Worm (Caenorhabditis elegans) whole organism, L1 larva: Measurements from ENCODE around the gene C16D2.3.

Experiments
- C04F5.9 ChIP-seq: sonication (generic microtip); optimal IDR thresholded peaks from 2 replicates; lab custom pipeline; 2016; ENCODE audit warnings: missing genetic modification characterization, missing compliant biosample characterization
- C34B4.2 ChIP-seq: sonication (generic microtip); optimal IDR thresholded peaks from 2 replicates; lab custom pipeline; 2017; ENCODE audit warnings: mild to moderate bottlenecking, missing genetic modification characterization, missing compliant biosample characterization
- F16B12.6 ChIP-seq: fragments of 150-350 bp; optimal IDR thresholded peaks from 2 replicates; lab custom pipeline; 2014; ENCODE audit warnings: missing biosample characterization, missing genetic modification characterization
- Y116A8C.19 ChIP-seq: sonication (generic microtip); optimal IDR thresholded peaks from 2 replicates; lab custom pipeline; 2016; ENCODE audit warnings: missing compliant biosample characterization, missing genetic modification characterization, borderline replicate concordance
- alr-1 ChIP-seq: fragments of 200-800 bp; sonication (Bioruptor generic); optimal IDR thresholded peaks from 2 replicates; lab custom pipeline; 2018; ENCODE audit warnings: borderline replicate concordance, mild to moderate bottlenecking, missing genetic modification characterization, missing compliant biosample characterization
- ama-1 ChIP-seq: fragments of 150-350 bp; optimal IDR thresholded peaks from 2 replicates; lab custom pipeline; 2014
- ceh-82 ChIP-seq, 3 experiments: fragments of 150-350 bp in 1 of 3; sonication (generic microtip) in 2 of 3; optimal IDR thresholded peaks; 2 replicates each; lab custom pipeline; 2014 to 2017; ENCODE audit warnings: missing biosample characterization in 3 of 3, missing genetic modification characterization in 3 of 3
- ceh-88 ChIP-seq: fragments of 200-800 bp; sonication (Bioruptor generic); IDR thresholded peaks from 2 replicates; pipeline ENCODE4 v1.3.6; 2022; ENCODE audit warnings: missing genetic modification characterization, missing compliant biosample characterization
- dpl-1 ChIP-seq, 3 experiments: fragments of 150-350 bp in 2 of 3; sonication (generic microtip) in 1 of 3; optimal IDR thresholded peaks; 2 replicates each; lab custom pipeline; 2014 to 2017; ENCODE audit warnings: missing biosample characterization in 3 of 3, missing genetic modification characterization in 3 of 3, missing genetic modification reagents in 3 of 3
- efl-1 ChIP-seq, 4 experiments: fragments of 150-350 bp; optimal IDR thresholded peaks in 3 of 4; peaks in 1 of 4; 1 replicate in 1 of 4; 2 replicates in 3 of 4; lab custom pipeline; 2014; ENCODE audit warnings: missing biosample characterization in 2 of 4, missing genetic modification characterization in 2 of 4, missing genetic modification reagents in 2 of 4
- egl-27 ChIP-seq, 2 experiments: fragments of 150-350 bp in 1 of 2; sonication (generic microtip); optimal IDR thresholded peaks; 3 replicates each; lab custom pipeline; 2017 to 2018; ENCODE audit warnings: missing biosample characterization in 2 of 2, missing genetic modification characterization in 2 of 2, missing genetic modification reagents in 2 of 2
- elt-2 ChIP-seq: sonication (generic microtip); optimal IDR thresholded peaks from 2 replicates; lab custom pipeline; 2016; ENCODE audit warnings: missing genetic modification characterization, mild to moderate bottlenecking, inconsistent platforms, missing compliant biosample characterization, missing genetic modification reagents
- elt-3 ChIP-seq, 6 experiments: fragments of 150-350 bp in 1 of 6; sonication (generic microtip); optimal IDR thresholded peaks; 2 replicates each; lab custom pipeline; 2017 to 2018; ENCODE audit warnings: missing biosample characterization in 6 of 6, missing genetic modification characterization in 6 of 6, inconsistent platforms in 1 of 6
- ets-5 ChIP-seq: fragments of 200-800 bp; sonication (Bioruptor generic); IDR thresholded peaks from 2 replicates; pipeline ENCODE4 v1.3.6; 2022; ENCODE audit warnings: missing genetic modification characterization, missing compliant biosample characterization
- fkh-4 ChIP-seq: sonication (generic microtip); optimal IDR thresholded peaks from 2 replicates; lab custom pipeline; 2016; ENCODE audit warnings: missing compliant biosample characterization, missing genetic modification characterization, borderline replicate concordance
- fkh-8 ChIP-seq: sonication (generic microtip); optimal IDR thresholded peaks from 2 replicates; lab custom pipeline; 2016; ENCODE audit warnings: mild to moderate bottlenecking, missing genetic modification characterization, missing compliant biosample characterization
- fos-1 ChIP-seq: fragments of 150-350 bp; optimal IDR thresholded peaks from 2 replicates; lab custom pipeline; 2014; ENCODE audit warnings: missing biosample characterization, missing genetic modification characterization
- grh-1 ChIP-seq: fragments of 200-800 bp; sonication (Bioruptor generic); IDR thresholded peaks from 2 replicates; pipeline ENCODE4 v1.3.6; 2022; ENCODE audit warnings: missing genetic modification reagents, missing genetic modification characterization, missing compliant biosample characterization
- hlh-17 ChIP-seq: fragments of 200-800 bp; sonication (Bioruptor generic); optimal IDR thresholded peaks from 2 replicates; lab custom pipeline; 2018; ENCODE audit warnings: missing genetic modification characterization, mild to moderate bottlenecking, missing compliant biosample characterization, moderate library complexity, borderline replicate concordance
- hlh-4 ChIP-seq: sonication (generic microtip); optimal IDR thresholded peaks from 2 replicates; lab custom pipeline; 2016; ENCODE audit warnings: mild to moderate bottlenecking, missing genetic modification characterization, missing compliant biosample characterization
- hpl-2 ChIP-seq: fragments of 150-350 bp; optimal IDR thresholded peaks from 2 replicates; lab custom pipeline; 2014; ENCODE audit warnings: missing biosample characterization, missing genetic modification reagents, missing genetic modification characterization
- lin-14 ChIP-seq: fragments of 200-800 bp; sonication (Bioruptor generic); optimal IDR thresholded peaks from 2 replicates; lab custom pipeline; 2018; ENCODE audit warnings: mild to moderate bottlenecking, missing genetic modification characterization, moderate library complexity, missing compliant biosample characterization
- lin-15B ChIP-seq: fragments of 150-350 bp; sonication (generic microtip); optimal IDR thresholded peaks from 3 replicates; lab custom pipeline; 2014; ENCODE audit warnings: missing biosample characterization, missing genetic modification characterization
- lin-35 ChIP-seq, 2 experiments: fragments of 150-350 bp; optimal IDR thresholded peaks; 2 replicates each; lab custom pipeline; 2014; ENCODE audit warnings: missing biosample characterization in 2 of 2, missing genetic modification characterization in 2 of 2, missing genetic modification reagents in 2 of 2
- mab-9 ChIP-seq: fragments of 200-800 bp; sonication (Bioruptor generic); IDR thresholded peaks from 2 replicates; pipeline ENCODE4 v1.3.6; 2022; ENCODE audit warnings: missing genetic modification reagents, missing genetic modification characterization, missing compliant biosample characterization
- mdl-1 ChIP-seq, 2 experiments: fragments of 150-350 bp; optimal IDR thresholded peaks; 2 replicates each; lab custom pipeline; 2014 to 2017; ENCODE audit warnings: missing biosample characterization in 2 of 2, missing genetic modification characterization in 2 of 2, inconsistent platforms in 1 of 2
- mep-1 ChIP-seq: fragments of 150-350 bp; optimal IDR thresholded peaks from 2 replicates; lab custom pipeline; 2014; ENCODE audit warnings: missing biosample characterization, missing genetic modification characterization
- nhr-11 ChIP-seq: fragments of 150-350 bp; optimal IDR thresholded peaks from 2 replicates; lab custom pipeline; 2014; ENCODE audit warnings: missing biosample characterization, missing genetic modification characterization
- nhr-237 ChIP-seq: fragments of 150-350 bp; optimal IDR thresholded peaks from 2 replicates; lab custom pipeline; 2014; ENCODE audit warnings: missing biosample characterization, missing genetic modification characterization
- nhr-47 ChIP-seq: sonication (generic microtip); optimal IDR thresholded peaks from 2 replicates; lab custom pipeline; 2016; ENCODE audit warnings: mild to moderate bottlenecking, missing genetic modification characterization, moderate library complexity, missing compliant biosample characterization
- nhr-71 ChIP-seq: sonication (generic microtip); optimal IDR thresholded peaks from 2 replicates; lab custom pipeline; 2016; ENCODE audit warnings: mild to moderate bottlenecking, missing genetic modification characterization, moderate library complexity, missing compliant biosample characterization
- nhr-77 ChIP-seq: fragments of 150-350 bp; optimal IDR thresholded peaks from 2 replicates; lab custom pipeline; 2014; ENCODE audit warnings: missing biosample characterization, missing genetic modification characterization
- nhr-84 ChIP-seq: sonication (generic microtip); optimal IDR thresholded peaks from 2 replicates; lab custom pipeline; 2017; ENCODE audit warnings: missing biosample characterization, missing genetic modification characterization
- nhr-90 ChIP-seq: sonication (generic microtip); optimal IDR thresholded peaks from 2 replicates; lab custom pipeline; 2016; ENCODE audit warnings: mild to moderate bottlenecking, missing genetic modification characterization, missing compliant biosample characterization; ENCODE audit not compliant: poor library complexity
- pax-3 ChIP-seq: fragments of 200-800 bp; sonication (Bioruptor generic); optimal IDR thresholded peaks from 2 replicates; lab custom pipeline; 2018; ENCODE audit warnings: mild to moderate bottlenecking, missing genetic modification characterization, moderate library complexity, missing compliant biosample characterization
- pqm-1 ChIP-seq: sonication (generic microtip); optimal IDR thresholded peaks from 3 replicates; lab custom pipeline; 2017; ENCODE audit warnings: missing biosample characterization, missing genetic modification characterization
- sox-4 ChIP-seq: sonication (generic microtip); optimal IDR thresholded peaks from 2 replicates; lab custom pipeline; 2016; ENCODE audit warnings: missing genetic modification characterization, missing compliant biosample characterization
- sptf-1 ChIP-seq: fragments of 150-350 bp; optimal IDR thresholded peaks from 2 replicates; lab custom pipeline; 2014; ENCODE audit warnings: missing biosample characterization, missing genetic modification characterization
- sup-37 ChIP-seq: fragments of 200-800 bp; sonication (Bioruptor generic); optimal IDR thresholded peaks from 2 replicates; lab custom pipeline; 2018; ENCODE audit warnings: mild to moderate bottlenecking, missing genetic modification characterization, missing compliant biosample characterization
- tbx-2 ChIP-seq: sonication (generic microtip); optimal IDR thresholded peaks from 2 replicates; lab custom pipeline; 2016; ENCODE audit warnings: missing genetic modification characterization, missing compliant biosample characterization
- unc-30 ChIP-seq: sonication (generic microtip); optimal IDR thresholded peaks from 2 replicates; lab custom pipeline; 2017; ENCODE audit warnings: missing biosample characterization, missing genetic modification characterization
- unc-62 ChIP-seq: fragments of 150-350 bp; optimal IDR thresholded peaks from 2 replicates; lab custom pipeline; 2014; ENCODE audit warnings: missing biosample characterization, missing genetic modification reagents, missing genetic modification characterization
- unc-86 ChIP-seq: sonication (generic microtip); optimal IDR thresholded peaks from 2 replicates; lab custom pipeline; 2016; ENCODE audit warnings: missing genetic modification characterization, missing compliant biosample characterization
- vab-15 ChIP-seq: sonication (generic microtip); optimal IDR thresholded peaks from 2 replicates; lab custom pipeline; 2017; ENCODE audit warnings: missing genotype, mild to moderate bottlenecking, missing genetic modification characterization, missing compliant biosample characterization
- zag-1 ChIP-seq: fragments of 150-350 bp; optimal IDR thresholded peaks from 2 replicates; lab custom pipeline; 2014; ENCODE audit warnings: missing biosample characterization, missing genetic modification characterization
- ztf-4 ChIP-seq: fragments of 150-350 bp; optimal IDR thresholded peaks from 2 replicates; lab custom pipeline; 2014; ENCODE audit warnings: missing biosample characterization, missing genetic modification characterization

C16D2.3 gene

DNA sequence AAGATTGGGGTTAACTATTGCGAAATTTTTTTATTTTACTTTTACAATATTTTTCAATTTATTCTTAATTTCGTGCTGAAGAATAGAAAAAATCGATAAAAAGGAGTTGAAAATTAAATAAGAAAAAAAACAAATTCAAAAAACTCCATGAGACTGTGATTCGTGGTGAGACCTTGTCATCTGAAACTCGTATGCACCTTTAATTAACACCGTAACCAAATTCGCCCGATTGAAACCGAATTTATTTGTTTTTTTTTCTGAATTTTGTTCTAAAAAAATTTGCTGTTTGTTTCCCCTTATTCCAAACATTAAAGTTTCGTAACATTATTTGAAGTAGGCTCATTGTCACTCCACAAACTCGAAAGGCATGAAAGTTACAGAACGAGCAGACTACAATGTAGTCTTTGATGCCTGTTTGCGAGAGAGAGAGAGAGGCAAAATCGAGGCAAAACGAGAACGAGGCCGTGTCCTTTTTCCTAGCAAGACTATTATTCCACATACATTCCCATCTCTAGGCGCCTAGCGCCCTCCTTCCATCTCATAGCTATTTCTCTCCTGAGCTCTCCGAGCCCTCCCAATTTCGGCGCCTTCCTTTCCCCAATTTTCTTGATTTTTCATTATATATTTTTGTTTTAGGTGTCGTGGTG, 28.9 kb upstream of the C16D2.3 start, which contains the start of gene T24H10.4 (continued):
- TF ChIP-seq ceh-82 (tag; optimal IDR thresholded peaks at IDR 0.05; lab: Kevin White, UChicago): peak in 1 of 3 experiments; percentile 18
- TF ChIP-seq efl-1 (optimal IDR thresholded peaks at IDR 0.05; lab: Kevin White, UChicago): no peak
- TF ChIP-seq efl-1 (GFP tag; optimal IDR thresholded peaks at IDR 0.05 in 1 of 2; lab: Kevin White, UChicago): peak in 1 of 2 experiments; percentile 53
- no peak for TF ChIP-seq unc-86
- no peak for TF ChIP-seq sptf-1 (tag; lab: Kevin White, UChicago)
- TF ChIP-seq fkh-4: no peak
- no peak for TF ChIP-seq pqm-1 (tag; lab: Kevin White, UChicago)
- TF ChIP-seq nhr-84: no peak
- no peak for TF ChIP-seq fos-1

ce11 chrII:9111471-9112016, 26.4 kb upstream of the C16D2.3 start:
- TF ChIP-seq nhr-71 (tag; lab: Kevin White, UChicago) (peak; percentile 27), nhr-237 (tag; lab: Kevin White, UChicago) (no peak), lin-14 (GFP tag; lab: Kevin White, UChicago) (peak; percentile 29), unc-30 (tag; lab: Kevin White, UChicago) (no peak), mab-9 (GFP tag; lab: Robert Waterston, UW) (no peak), sox-4 (tag; lab: Kevin White, UChicago) (no peak), lin-15B (no peak), alr-1 (tag; lab: Kevin White, UChicago) (no peak), F16B12.6 (tag; lab: Kevin White, UChicago) (no peak), sup-37 (no peak)

- TF ChIP-seq pax-3 (peak; percentile 48), lin-15B (peak; percentile 37), nhr-47 (tag; lab: Kevin White, UChicago) (peak; percentile 85), sox-4 (tag; lab: Kevin White, UChicago) (no peak), sptf-1 (tag; lab: Kevin White, UChicago) (no peak), elt-2 (tag; lab: Kevin White, UChicago) (no peak), vab-15 (tag; lab: Kevin White, UChicago) (no peak), nhr-90 (tag; lab: Kevin White, UChicago) (peak; percentile 80), lin-35 (GFP tag; optimal IDR thresholded peaks at IDR 0.05; lab: Kevin White, UChicago) (peak; percentile 77 to 78), nhr-84 (no peak), tbx-2 (peak; percentile 87), ceh-88 (GFP tag; lab: Robert Waterston, UW) (peak; percentile 49; the same call in 1 of the 2 replicates), ceh-82 (tag; optimal IDR thresholded peaks at IDR 0.05; lab: Kevin White, UChicago) (peak; percentile 58 to 84 (median 61)), fkh-8 (peak; percentile 88), nhr-77 (tag; lab: Kevin White, UChicago) (peak; percentile 96), hpl-2 (GFP tag; lab: Kevin White, UChicago) (peak; percentile 37), C04F5.9 (peak; percentile 39), fkh-4 (no peak), F16B12.6 (tag; lab: Kevin White, UChicago) (no peak), nhr-11 (tag; lab: Kevin White, UChicago) (peak; percentile 75), mdl-1 (tag; optimal IDR thresholded peaks at IDR 0.05; lab: Kevin White, UChicago) (peak in 1 of 2 experiments; percentile 69), ztf-4 (tag; lab: Kevin White, UChicago) (peak; percentile 68), Y116A8C.19 (tag; lab: Kevin White, UChicago) (no peak), ets-5 (GFP tag; lab: Robert Waterston, UW) (no peak), unc-62 (GFP tag; lab: Kevin White, UChicago) (no peak), alr-1 (tag; lab: Kevin White, UChicago) (no peak), dpl-1 (GFP tag; optimal IDR thresholded peaks at IDR 0.05; lab: Kevin White, UChicago) (peak; percentile 63 to 69 (median 66)), elt-3 (tag; optimal IDR thresholded peaks at IDR 0.05; lab: Kevin White, UChicago) (peak in 3 of 6 experiments; percentile 48 to 93 (median 87)), zag-1 (no peak), hlh-17 (GFP tag; lab: Kevin White, UChicago) (no peak), C34B4.2 (tag; lab: Kevin White, UChicago) (no peak), mep-1 (tag; lab: Kevin White, UChicago) (peak; percentile 93), egl-27 (tag; optimal IDR thresholded peaks at IDR 0.05; lab: Kevin White, UChicago) (peak; percentile 55 to 86), ama-1 (no peak), grh-1 (GFP tag; lab: Robert Waterston, UW) (peak; percentile 83), hlh-4 (tag; lab: Kevin White, UChicago) (no peak)
Measured at ce11 chrII:9112851-9113250, 25.1 kb upstream of the C16D2.3 start, which contains the start of gene jun-1. Gene jun-1 (plus strand): TSS chrII:9113157.
